In the genomic region with DNA sequence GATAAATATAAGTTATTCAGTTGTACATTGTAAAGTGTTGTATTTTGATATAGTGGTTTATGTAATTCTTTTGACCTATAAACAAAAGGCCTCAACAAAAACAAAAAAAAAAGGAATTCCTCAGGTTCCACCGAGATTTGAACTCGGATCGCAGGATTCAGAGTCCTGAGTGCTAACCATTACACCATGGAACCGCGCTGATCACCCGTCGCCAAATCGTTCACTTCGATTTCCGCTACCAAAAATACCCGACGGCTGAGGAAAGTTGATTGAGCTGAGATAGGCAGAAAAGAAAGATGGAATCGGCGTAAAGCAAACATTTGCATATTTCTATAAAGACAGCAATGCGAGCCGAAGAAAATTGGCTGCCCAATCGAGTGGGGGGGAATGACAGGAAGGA, we compare ENCODE assay signal across 2 fruit fly cellular contexts.
TF ChIP-seq lines count a peak whose summit lies in the region.

No protein-coding gene starts in this region.

- no peak for TF ChIP-seq CTCF in whole organism, embryonic (GFP tag; optimal IDR thresholded peaks at IDR 0.05; lab: Kevin White, UChicago)

TF ChIP-seq in whole organism, adult, 20 proteins besides CTCF, POLR2A, EP300 and RAD21:
- TF ChIP-seq cnc (optimal IDR thresholded peaks at IDR 0.05; lab: Kevin White, UChicago) (no peak), tj (GFP tag; optimal IDR thresholded peaks at IDR 0.05; lab: Kevin White, UChicago) (peak; percentile 83), CG12768 (GFP tag; optimal IDR thresholded peaks at IDR 0.05; lab: Kevin White, UChicago) (no peak), bab1 (GFP tag; optimal IDR thresholded peaks at IDR 0.05; lab: Kevin White, UChicago) (peak; percentile 14), CG7045 (GFP tag; optimal IDR thresholded peaks at IDR 0.05; lab: Kevin White, UChicago) (no peak), CG1620 (GFP tag; optimal IDR thresholded peaks at IDR 0.05; lab: Kevin White, UChicago) (no peak), cic (GFP tag; optimal IDR thresholded peaks at IDR 0.05; lab: Kevin White, UChicago) (no peak), CG33017 (tag; optimal IDR thresholded peaks at IDR 0.05; lab: Kevin White, UChicago) (no peak), CG5204 (GFP tag; optimal IDR thresholded peaks at IDR 0.05; lab: Kevin White, UChicago) (no peak)

TF ChIP-seq in whole organism, embryonic, 481 proteins besides CTCF, POLR2A, EP300 and RAD21:
- no peak for TF ChIP-seq CG14014 (GFP tag; IDR thresholded peaks at IDR 0.05; lab: Robert Waterston, UW)
- no peak for TF ChIP-seq CG6683 (GFP tag; optimal IDR thresholded peaks at IDR 0.05; lab: Kevin White, UChicago)
- peak; percentile 70; the same call in 2 of the 3 replicates for TF ChIP-seq CG6791 (GFP tag; IDR thresholded peaks at IDR 0.05; lab: Robert Waterston, UW; ENCODE audit: partially characterized antibody)
- TF ChIP-seq CG1024 (GFP tag; IDR thresholded peaks at IDR 0.05; lab: Robert Waterston, UW) = no peak
- TF ChIP-seq CG14860 (GFP tag; IDR thresholded peaks at IDR 0.05; lab: Robert Waterston, UW; ENCODE audit: partially characterized antibody) = 0 out of 3 replicates have a peak, but pooled peaks have one; percentile 29
- TF ChIP-seq run (tag; optimal IDR thresholded peaks at IDR 0.05; lab: Kevin White, UChicago) = no peak
- no peak for TF ChIP-seq Sry-β (GFP tag; optimal IDR thresholded peaks at IDR 0.05; lab: Kevin White, UChicago)
- peak; percentile 78 for TF ChIP-seq CG16813 (GFP tag; IDR thresholded peaks at IDR 0.05; lab: Robert Waterston, UW; ENCODE audit: partially characterized antibody)
- TF ChIP-seq Dll (GFP tag; IDR thresholded peaks at IDR 0.05; lab: Robert Waterston, UW; ENCODE audit: partially characterized antibody) = no peak
- peak; percentile 56; the same call in 1 of the 2 replicates for TF ChIP-seq Bgb (GFP tag; IDR thresholded peaks at IDR 0.05; lab: Robert Waterston, UW; ENCODE audit: partially characterized antibody)
- no peak for TF ChIP-seq stwl (tag; optimal IDR thresholded peaks at IDR 0.05; lab: Kevin White, UChicago)
- no peak for TF ChIP-seq CG15269 (tag; optimal IDR thresholded peaks at IDR 0.05; lab: Kevin White, UChicago)
- no peak for TF ChIP-seq CHES-1-like (GFP tag; optimal IDR thresholded peaks at IDR 0.05; lab: Kevin White, UChicago)
- no peak for TF ChIP-seq Asciz (GFP tag; optimal IDR thresholded peaks at IDR 0.05; lab: Kevin White, UChicago)
- no peak for TF ChIP-seq CG17829 (tag; optimal IDR thresholded peaks at IDR 0.05; lab: Kevin White, UChicago)
- no peak for TF ChIP-seq CG12071 (GFP tag; optimal IDR thresholded peaks at IDR 0.05; lab: Kevin White, UChicago)
- TF ChIP-seq zen2 (GFP tag; IDR thresholded peaks at IDR 0.05; lab: Robert Waterston, UW; ENCODE audit: partially characterized antibody) = 0 out of 3 replicates have a peak, but pooled peaks have one; percentile 35
- TF ChIP-seq Opbp (GFP tag; IDR thresholded peaks at IDR 0.05; lab: Robert Waterston, UW; ENCODE audit: partially characterized antibody) = peak; percentile 73; the same call in 2 of the 3 replicates
- TF ChIP-seq CG11247 (GFP tag; IDR thresholded peaks at IDR 0.05; lab: Robert Waterston, UW) = no peak
- peak; percentile 41; the same call in 1 of the 3 replicates for TF ChIP-seq knrl (GFP tag; IDR thresholded peaks at IDR 0.05; lab: Robert Waterston, UW; ENCODE audit: partially characterized antibody)
- TF ChIP-seq amos (GFP tag; IDR thresholded peaks at IDR 0.05; lab: Robert Waterston, UW; ENCODE audit: partially characterized antibody) = peak; percentile 78; the same call in 1 of the 2 replicates
- TF ChIP-seq CG42726 (GFP tag; IDR thresholded peaks at IDR 0.05; lab: Robert Waterston, UW; ENCODE audit: partially characterized antibody) = peak; percentile 58
- TF ChIP-seq nerfin-2 (GFP tag; IDR thresholded peaks at IDR 0.05; lab: Robert Waterston, UW; ENCODE audit: partially characterized antibody) = peak; percentile 62
- TF ChIP-seq Mes4 (GFP tag; optimal IDR thresholded peaks at IDR 0.05; lab: Kevin White, UChicago) = no peak
- no peak for TF ChIP-seq shn (GFP tag; optimal IDR thresholded peaks at IDR 0.05; lab: Kevin White, UChicago)
- no peak for TF ChIP-seq ind (GFP tag; optimal IDR thresholded peaks at IDR 0.05; lab: Kevin White, UChicago)
- no peak for TF ChIP-seq tin (GFP tag; optimal IDR thresholded peaks at IDR 0.05; lab: Kevin White, UChicago)
- peak; percentile 56 for TF ChIP-seq Scr (GFP tag; IDR thresholded peaks at IDR 0.05; lab: Robert Waterston, UW; ENCODE audit: partially characterized antibody)
- TF ChIP-seq ab (GFP tag; optimal IDR thresholded peaks at IDR 0.05; lab: Kevin White, UChicago) = no peak
- TF ChIP-seq pros (GFP tag; optimal IDR thresholded peaks at IDR 0.05; lab: Kevin White, UChicago) = no peak
- TF ChIP-seq bbx (GFP tag; IDR thresholded peaks at IDR 0.05; lab: Robert Waterston, UW; ENCODE audit: partially characterized antibody) = peak; percentile 68; the same call in 1 of the 2 replicates
- TF ChIP-seq CG7963 (GFP tag; IDR thresholded peaks at IDR 0.05; lab: Robert Waterston, UW; ENCODE audit: partially characterized antibody) = 0 out of 3 replicates have a peak, but pooled peaks have one; percentile 34
- TF ChIP-seq Dp (GFP tag; optimal IDR thresholded peaks at IDR 0.05; lab: Kevin White, UChicago) = no peak
- TF ChIP-seq ci (GFP tag; IDR thresholded peaks at IDR 0.05; lab: Robert Waterston, UW) = 0 out of 3 replicates have a peak, but pooled peaks have one; percentile 32
- no peak for TF ChIP-seq tup (GFP tag; optimal IDR thresholded peaks at IDR 0.05; lab: Kevin White, UChicago)
- TF ChIP-seq grn (GFP tag; optimal IDR thresholded peaks at IDR 0.05; lab: Kevin White, UChicago) = peak; percentile 55
- TF ChIP-seq CG11504 (tag; optimal IDR thresholded peaks at IDR 0.05; lab: Kevin White, UChicago) = no peak
- TF ChIP-seq Six4 (GFP tag; optimal IDR thresholded peaks at IDR 0.05; lab: Kevin White, UChicago) = no peak
- TF ChIP-seq pnt (GFP tag; optimal IDR thresholded peaks at IDR 0.05; lab: Kevin White, UChicago) = no peak
- TF ChIP-seq CG1832 (GFP tag; optimal IDR thresholded peaks at IDR 0.05; lab: Kevin White, UChicago) = no peak
- TF ChIP-seq CG12104 (GFP tag; optimal IDR thresholded peaks at IDR 0.05; lab: Kevin White, UChicago) = no peak
- peak in 1 of 2 experiments; percentile 7 for TF ChIP-seq Pdp1 (GFP tag; optimal IDR thresholded peaks at IDR 0.05; lab: Kevin White, UChicago)
- TF ChIP-seq tna (GFP tag; IDR thresholded peaks at IDR 0.05; lab: Robert Waterston, UW; ENCODE audit: partially characterized antibody) = 0 out of 2 replicates have a peak, but pooled peaks have one; percentile 7
- peak; percentile 26; the same call in 1 of the 2 replicates for TF ChIP-seq sna (GFP tag; IDR thresholded peaks at IDR 0.05; lab: Robert Waterston, UW; ENCODE audit: partially characterized antibody)
- TF ChIP-seq br (optimal IDR thresholded peaks at IDR 0.05; lab: Kevin White, UChicago) = no peak
- TF ChIP-seq mld (GFP tag; IDR thresholded peaks at IDR 0.05; lab: Robert Waterston, UW; ENCODE audit: partially characterized antibody) = 0 out of 3 replicates have a peak, but pooled peaks have one; percentile 66
- TF ChIP-seq ewg (GFP tag; optimal IDR thresholded peaks at IDR 0.05; lab: Kevin White, UChicago) = no peak
- TF ChIP-seq Bteb2 (GFP tag; optimal IDR thresholded peaks at IDR 0.05; lab: Kevin White, UChicago) = no peak
- TF ChIP-seq CG3065 (GFP tag; optimal IDR thresholded peaks at IDR 0.05; lab: Kevin White, UChicago) = no peak
- peak; percentile 8; the same call in 1 of the 2 replicates for TF ChIP-seq vvl (GFP tag; IDR thresholded peaks at IDR 0.05; lab: Robert Waterston, UW)
- peak; percentile 98 for TF ChIP-seq Bdp1 (GFP tag; optimal IDR thresholded peaks at IDR 0.05; lab: Kevin White, UChicago)
